Worm (Caenorhabditis elegans): ENCODE results near the gene M70.1.

M70.1 gene

DNA sequence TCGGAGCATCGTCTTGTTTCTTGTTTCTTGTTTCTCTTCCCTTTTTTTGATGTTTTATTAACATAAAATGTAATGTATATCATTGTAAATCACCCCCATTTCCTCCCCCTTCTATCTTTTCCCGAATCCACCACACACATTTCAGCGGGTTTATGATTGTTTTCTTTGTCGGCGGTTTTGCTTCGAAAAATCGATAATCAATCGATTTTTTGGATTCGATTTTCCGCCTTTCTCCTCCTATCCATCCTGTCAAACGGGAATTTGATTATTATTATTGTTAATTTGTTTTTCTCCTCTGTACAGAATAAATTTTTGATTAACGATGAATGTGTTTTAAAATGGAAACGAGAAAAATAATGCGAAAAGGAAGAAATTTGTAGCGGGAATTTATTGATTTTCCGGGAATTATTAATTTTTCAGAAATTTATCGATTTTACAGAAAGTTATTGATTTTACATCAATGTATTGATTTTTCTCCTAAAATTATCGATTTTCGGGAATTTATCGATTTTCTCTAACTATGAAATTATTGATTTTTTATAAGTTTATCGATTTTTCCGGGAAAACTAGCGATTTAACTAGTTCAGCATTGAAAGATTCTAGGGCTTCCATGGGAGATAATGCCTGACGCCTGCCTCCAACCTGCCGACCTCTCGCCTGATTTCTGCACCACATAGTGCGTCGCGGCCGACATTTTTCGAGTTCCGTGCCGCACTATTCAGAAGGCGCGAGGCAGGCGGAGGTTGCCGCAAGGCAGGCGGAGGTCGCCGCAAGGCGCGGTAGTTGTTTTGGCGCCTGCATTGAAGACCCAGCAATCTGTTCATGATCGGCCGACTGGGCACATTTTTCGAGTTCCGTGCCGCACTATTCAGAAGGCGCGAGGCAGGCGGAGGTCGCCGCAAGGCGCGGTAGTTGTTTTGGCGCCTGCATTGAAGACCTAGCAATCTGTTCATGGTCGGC, 8.7 kb upstream of the M70.1 start (continued):
- TF ChIP-seq ctbp-1 (GFP tag; IDR thresholded peaks at IDR 0.05) (no peak), hlh-30 (tag; optimal IDR thresholded peaks at IDR 0.05; ENCODE audit: insufficient read depth) (no peak), hif-1 (tag; optimal IDR thresholded peaks at IDR 0.05) (no peak), daf-12 (tag; optimal IDR thresholded peaks at IDR 0.05) (no peak), Y105C5A.15 (GFP tag; IDR thresholded peaks at IDR 0.05) (no peak), daf-16 (GFP tag; optimal IDR thresholded peaks at IDR 0.05) (no peak), daf-16 (tag; optimal IDR thresholded peaks at IDR 0.05) (no peak), ceh-44 (GFP tag; IDR thresholded peaks at IDR 0.05) (no peak), madf-5 (GFP tag; IDR thresholded peaks at IDR 0.05) (no peak), saeg-2 (GFP tag; IDR thresholded peaks at IDR 0.05) (no peak), nhr-6 (tag; optimal IDR thresholded peaks at IDR 0.05) (no peak), ces-1 (GFP tag; optimal IDR thresholded peaks at IDR 0.05) (no peak), lin-38 (GFP tag; IDR thresholded peaks at IDR 0.05) (peak; percentile 24; the same call in 1 of the 2 replicates), nhr-25 (tag; optimal IDR thresholded peaks at IDR 0.05; ENCODE audit: borderline replicate concordance, insufficient read depth) (no peak), egl-43 (GFP tag; IDR thresholded peaks at IDR 0.05) (peak; percentile 66; the same call in 1 of the 2 replicates), snpc-1.2 (GFP tag; IDR thresholded peaks at IDR 0.05) (no peak), set-16 (GFP tag; IDR thresholded peaks at IDR 0.05) (peak; percentile 94), fos-1 (tag; optimal IDR thresholded peaks at IDR 0.05) (no peak), skn-1 (tag; optimal IDR thresholded peaks at IDR 0.05) (no peak), nhr-41 (GFP tag; IDR thresholded peaks at IDR 0.05) (no peak), mdl-1 (tag; optimal IDR thresholded peaks at IDR 0.05) (no peak), vab-7 (GFP tag; IDR thresholded peaks at IDR 0.05) (0 out of 2 replicates have a peak, but pooled peaks have one; percentile 6), D1046.2 (GFP tag; IDR thresholded peaks at IDR 0.05) (0 out of 2 replicates have a peak, but pooled peaks have one; percentile 48), T26A8.4 (GFP tag; IDR thresholded peaks at IDR 0.05) (no peak), egl-27 (tag; optimal IDR thresholded peaks at IDR 0.05) (no peak)

DNA sequence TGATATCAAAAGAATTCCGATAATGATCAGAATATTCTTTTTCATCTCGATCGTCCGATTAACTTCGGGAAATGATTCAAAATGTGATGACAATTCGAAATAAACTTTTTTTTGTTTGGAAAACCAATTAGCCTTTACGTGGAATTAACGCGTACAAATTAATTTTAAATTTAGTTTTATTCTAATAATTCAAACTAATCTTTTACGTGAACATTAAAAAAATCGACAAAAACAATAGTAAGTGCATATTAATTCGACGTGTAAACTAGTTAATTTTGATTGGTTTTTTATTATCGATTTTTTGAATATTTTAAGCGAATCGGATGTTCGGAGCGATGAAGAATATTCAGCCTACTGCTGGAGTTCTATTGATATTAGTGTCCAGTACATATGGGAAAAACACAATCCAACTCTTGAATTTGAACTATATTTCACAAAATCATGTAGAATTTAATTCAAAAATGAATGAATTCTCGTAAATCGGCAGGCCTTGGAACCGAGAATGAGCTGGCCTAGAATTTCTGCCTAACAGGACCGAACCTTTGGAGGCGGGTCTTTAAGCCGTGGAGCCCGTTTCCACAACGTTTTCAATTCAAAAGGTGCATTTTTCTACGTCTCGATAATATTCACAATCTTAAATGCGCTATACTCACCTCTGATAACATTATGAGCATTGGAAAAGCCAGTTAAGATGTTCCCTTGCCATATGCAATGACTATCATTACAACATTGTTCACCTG, 3.1 kb upstream of the M70.1 start, which contains the start of the genes M70.3 and M70.2:
Gene M70.3, minus strand, starts transcription at position 101 of the 740 bp plus-strand sequence.
Gene M70.2, plus strand, starts transcription at position 690 of the 740 bp plus-strand sequence.
- no peak for TF ChIP-seq F49E8.2 (tag; optimal IDR thresholded peaks at IDR 0.05; ENCODE audit: borderline replicate concordance)
- no peak for TF ChIP-seq fkh-10 (GFP tag; optimal IDR thresholded peaks at IDR 0.05)
- TF ChIP-seq Y75B8A.6 (GFP tag; IDR thresholded peaks at IDR 0.05): no peak
- TF ChIP-seq ces-1 (GFP tag; optimal IDR thresholded peaks at IDR 0.05): no peak
- TF ChIP-seq egl-43 (GFP tag; IDR thresholded peaks at IDR 0.05): no peak
- TF ChIP-seq ceh-44 (GFP tag; IDR thresholded peaks at IDR 0.05): no peak
- no peak for TF ChIP-seq lin-1 (GFP tag; IDR thresholded peaks at IDR 0.05)
- no peak for TF ChIP-seq Y5F2A.4 (GFP tag; optimal IDR thresholded peaks at IDR 0.05)
- TF ChIP-seq nhr-10 (tag; optimal IDR thresholded peaks at IDR 0.05): no peak
- no peak for TF ChIP-seq snpc-1.2 (GFP tag; IDR thresholded peaks at IDR 0.05)
- TF ChIP-seq set-16 (GFP tag; IDR thresholded peaks at IDR 0.05): no peak
- no peak for TF ChIP-seq Y48G9A.11 (GFP tag; IDR thresholded peaks at IDR 0.05)
- no peak for TF ChIP-seq nhr-102 (tag; optimal IDR thresholded peaks at IDR 0.05)
- TF ChIP-seq hmg-1.1 (GFP tag; IDR thresholded peaks at IDR 0.05): no peak

ce11 chrIV:2246150-2246549, 485 bp downstream of the M70.1 start:
- TF ChIP-seq aha-1 (tag) (peak; percentile 53), lin-13 (GFP tag; optimal IDR thresholded peaks at IDR 0.05) (no peak), egl-43 (GFP tag; IDR thresholded peaks at IDR 0.05) (peak; percentile 64; the same call in 1 of the 2 replicates), ceh-20 (GFP tag; IDR thresholded peaks at IDR 0.05) (no peak), lsy-2 (tag; optimal IDR thresholded peaks at IDR 0.05) (no peak), F26F4.8 (GFP tag; conservative IDR thresholded peaks at IDR 0.05) (0 out of 2 replicates have a peak, but pooled peaks have one; percentile 55), D1046.2 (GFP tag; IDR thresholded peaks at IDR 0.05) (0 out of 2 replicates have a peak, but pooled peaks have one; percentile 34), mdt-29 (GFP tag; IDR thresholded peaks at IDR 0.05) (no peak), dve-1 (tag; optimal IDR thresholded peaks at IDR 0.05; ENCODE audit: insufficient read depth) (no peak), F44E2.7 (GFP tag; IDR thresholded peaks at IDR 0.05) (0 out of 2 replicates have a peak, but pooled peaks have one; percentile 27), lir-3 (tag; optimal IDR thresholded peaks at IDR 0.05) (no peak), mxl-3 (GFP tag; optimal IDR thresholded peaks at IDR 0.05) (peak; percentile 17), nhr-76 (tag; optimal IDR thresholded peaks at IDR 0.05) (no peak), daf-12 (tag; optimal IDR thresholded peaks at IDR 0.05) (no peak)
